Worm (Caenorhabditis elegans) whole organism, L1 larva: ENCODE measurements around the gene cwp-4.
A peak's percentile ranks its signal among the peaks of the same experiment; 100 is the strongest.

Source experiments
- C34B4.2 ChIP-seq: sonication (generic microtip); optimal IDR thresholded peaks from 2 replicates; lab custom pipeline; 2017; ENCODE audit warnings: mild to moderate bottlenecking, missing genetic modification characterization, missing compliant biosample characterization
- alr-1 ChIP-seq: fragments of 200-800 bp; sonication (Bioruptor generic); optimal IDR thresholded peaks from 2 replicates; lab custom pipeline; 2018; ENCODE audit warnings: borderline replicate concordance, mild to moderate bottlenecking, missing genetic modification characterization, missing compliant biosample characterization
- aly-2 ChIP-seq: fragments of 150-350 bp; optimal IDR thresholded peaks from 2 replicates; lab custom pipeline; 2014; ENCODE audit warnings: missing biosample characterization, missing genetic modification characterization
- ama-1 ChIP-seq: fragments of 150-350 bp; optimal IDR thresholded peaks from 2 replicates; lab custom pipeline; 2014
- blmp-1 ChIP-seq: fragments of 150-350 bp; optimal IDR thresholded peaks from 2 replicates; lab custom pipeline; 2014; ENCODE audit warnings: missing biosample characterization, missing genetic modification characterization
- ces-1 ChIP-seq: fragments of 150-350 bp; optimal IDR thresholded peaks from 2 replicates; lab custom pipeline; 2014; ENCODE audit warnings: missing biosample characterization, missing genetic modification reagents, missing genetic modification characterization
- dsc-1 ChIP-seq: sonication (generic microtip); optimal IDR thresholded peaks from 2 replicates; lab custom pipeline; 2016; ENCODE audit warnings: mild to moderate bottlenecking, missing genetic modification characterization, missing compliant biosample characterization
- efl-1 ChIP-seq, 4 experiments: fragments of 150-350 bp; optimal IDR thresholded peaks in 3 of 4; peaks in 1 of 4; 1 replicate in 1 of 4; 2 replicates in 3 of 4; lab custom pipeline; 2014; ENCODE audit warnings: missing biosample characterization in 2 of 4, missing genetic modification characterization in 2 of 4, missing genetic modification reagents in 2 of 4
- efl-3 ChIP-seq: fragments of 200-800 bp; sonication (Bioruptor generic); optimal IDR thresholded peaks from 2 replicates; lab custom pipeline; 2018; ENCODE audit warnings: mild to moderate bottlenecking, missing genetic modification characterization, missing compliant biosample characterization
- egl-13 ChIP-seq: sonication (generic microtip); optimal IDR thresholded peaks from 2 replicates; lab custom pipeline; 2016; ENCODE audit warnings: missing genotype, missing genetic modification reagents, missing genetic modification characterization, missing compliant biosample characterization
- elt-2 ChIP-seq: sonication (generic microtip); optimal IDR thresholded peaks from 2 replicates; lab custom pipeline; 2016; ENCODE audit warnings: missing genetic modification characterization, mild to moderate bottlenecking, inconsistent platforms, missing compliant biosample characterization, missing genetic modification reagents
- elt-3 ChIP-seq, 6 experiments: fragments of 150-350 bp in 1 of 6; sonication (generic microtip); optimal IDR thresholded peaks; 2 replicates each; lab custom pipeline; 2017 to 2018; ENCODE audit warnings: missing biosample characterization in 6 of 6, missing genetic modification characterization in 6 of 6, inconsistent platforms in 1 of 6
- ets-5 ChIP-seq: fragments of 200-800 bp; sonication (Bioruptor generic); IDR thresholded peaks from 2 replicates; pipeline ENCODE4 v1.3.6; 2022; ENCODE audit warnings: missing genetic modification characterization, missing compliant biosample characterization
- fkh-10 ChIP-seq: sonication (generic microtip); optimal IDR thresholded peaks from 2 replicates; lab custom pipeline; 2017; ENCODE audit warnings: missing biosample characterization, missing genetic modification reagents, missing genetic modification characterization
- fkh-4 ChIP-seq: sonication (generic microtip); optimal IDR thresholded peaks from 2 replicates; lab custom pipeline; 2016; ENCODE audit warnings: missing compliant biosample characterization, missing genetic modification characterization, borderline replicate concordance
- fkh-8 ChIP-seq: sonication (generic microtip); optimal IDR thresholded peaks from 2 replicates; lab custom pipeline; 2016; ENCODE audit warnings: mild to moderate bottlenecking, missing genetic modification characterization, missing compliant biosample characterization
- isw-1 ChIP-seq: fragments of 200-800 bp; sonication (Bioruptor generic); IDR thresholded peaks from 2 replicates; pipeline ENCODE4 v1.3.6; 2022; ENCODE audit warnings: missing genetic modification characterization, missing compliant biosample characterization
- lin-13 ChIP-seq: fragments of 150-350 bp; optimal IDR thresholded peaks from 2 replicates; lab custom pipeline; 2014; ENCODE audit warnings: missing biosample characterization, missing genetic modification reagents, missing genetic modification characterization
- lin-14 ChIP-seq: fragments of 200-800 bp; sonication (Bioruptor generic); optimal IDR thresholded peaks from 2 replicates; lab custom pipeline; 2018; ENCODE audit warnings: mild to moderate bottlenecking, missing genetic modification characterization, moderate library complexity, missing compliant biosample characterization
- lin-39 ChIP-seq: fragments of 150-350 bp; optimal IDR thresholded peaks from 2 replicates; lab custom pipeline; 2014; ENCODE audit warnings: missing biosample characterization, missing genetic modification reagents, missing genetic modification characterization
- lir-3 ChIP-seq: sonication (generic microtip); optimal IDR thresholded peaks from 2 replicates; lab custom pipeline; 2016; ENCODE audit warnings: mild to moderate bottlenecking, missing genetic modification characterization, moderate library complexity, missing compliant biosample characterization; ENCODE audit not compliant: poor library complexity
- lsy-2 ChIP-seq, 2 experiments: fragments of 150-350 bp; optimal IDR thresholded peaks; 2 replicates each; lab custom pipeline; 2014; ENCODE audit warnings: missing biosample characterization in 2 of 2, missing genetic modification characterization in 2 of 2
- nhr-11 ChIP-seq: fragments of 150-350 bp; optimal IDR thresholded peaks from 2 replicates; lab custom pipeline; 2014; ENCODE audit warnings: missing biosample characterization, missing genetic modification characterization
- nhr-237 ChIP-seq: fragments of 150-350 bp; optimal IDR thresholded peaks from 2 replicates; lab custom pipeline; 2014; ENCODE audit warnings: missing biosample characterization, missing genetic modification characterization
- nhr-28 ChIP-seq: fragments of 150-350 bp; optimal IDR thresholded peaks from 2 replicates; lab custom pipeline; 2014; ENCODE audit warnings: missing biosample characterization, missing genetic modification characterization
- nhr-47 ChIP-seq: sonication (generic microtip); optimal IDR thresholded peaks from 2 replicates; lab custom pipeline; 2016; ENCODE audit warnings: mild to moderate bottlenecking, missing genetic modification characterization, moderate library complexity, missing compliant biosample characterization
- nhr-71 ChIP-seq: sonication (generic microtip); optimal IDR thresholded peaks from 2 replicates; lab custom pipeline; 2016; ENCODE audit warnings: mild to moderate bottlenecking, missing genetic modification characterization, moderate library complexity, missing compliant biosample characterization
- nhr-76 ChIP-seq: sonication (generic microtip); optimal IDR thresholded peaks from 2 replicates; lab custom pipeline; 2017; ENCODE audit warnings: missing biosample characterization, missing genetic modification characterization
- nhr-85 ChIP-seq: sonication (generic microtip); peaks from one replicate; lab custom pipeline; 2016; ENCODE audit warnings: missing genetic modification characterization, inconsistent platforms, missing compliant biosample characterization
- pax-3 ChIP-seq: fragments of 200-800 bp; sonication (Bioruptor generic); optimal IDR thresholded peaks from 2 replicates; lab custom pipeline; 2018; ENCODE audit warnings: mild to moderate bottlenecking, missing genetic modification characterization, moderate library complexity, missing compliant biosample characterization
- rnt-1 ChIP-seq: sonication (generic microtip); optimal IDR thresholded peaks from 2 replicates; lab custom pipeline; 2016; ENCODE audit warnings: mild to moderate bottlenecking, missing genetic modification characterization, moderate library complexity, missing compliant biosample characterization
- skn-1 ChIP-seq: fragments of 150-350 bp; optimal IDR thresholded peaks from 2 replicates; lab custom pipeline; 2014; ENCODE audit warnings: missing biosample characterization, missing genetic modification characterization
- snpc-4 ChIP-seq: fragments of 150-350 bp; optimal IDR thresholded peaks from 2 replicates; lab custom pipeline; 2014; ENCODE audit warnings: missing biosample characterization, missing genetic modification characterization
- unc-130 ChIP-seq: fragments of 150-350 bp; optimal IDR thresholded peaks from 2 replicates; lab custom pipeline; 2017; ENCODE audit warnings: missing biosample characterization, missing genetic modification characterization, inconsistent platforms
- unc-86 ChIP-seq: sonication (generic microtip); optimal IDR thresholded peaks from 2 replicates; lab custom pipeline; 2016; ENCODE audit warnings: missing genetic modification characterization, missing compliant biosample characterization
- vab-15 ChIP-seq: sonication (generic microtip); optimal IDR thresholded peaks from 2 replicates; lab custom pipeline; 2017; ENCODE audit warnings: missing genotype, mild to moderate bottlenecking, missing genetic modification characterization, missing compliant biosample characterization
- zip-4 ChIP-seq: fragments of 200-800 bp; sonication (Bioruptor generic); optimal IDR thresholded peaks from 2 replicates; lab custom pipeline; 2018; ENCODE audit warnings: mild to moderate bottlenecking, missing genetic modification characterization, moderate library complexity, missing compliant biosample characterization
- ztf-11 ChIP-seq, 2 experiments: sonication (generic microtip); optimal IDR thresholded peaks; 2 replicates each; lab custom pipeline; 2016 to 2017; ENCODE audit warnings: missing genetic modification characterization in 2 of 2, missing biosample characterization in 1 of 2, missing compliant biosample characterization in 1 of 2

Gene cwp-4

ce11 chrV:5089497-5090134 is 36.2 kb downstream of the cwp-4 start, which contains the start of gene glb-32:
TSS of gene glb-32 (minus strand) at chrV:5089547.
- TF ChIP-seq nhr-237 (no peak), vab-15 (tag; lab: Kevin White, UChicago) (no peak), egl-13 (tag; lab: Kevin White, UChicago) (peak; percentile 80), unc-86 (tag; lab: Kevin White, UChicago) (peak; percentile 75), nhr-71 (tag; lab: Kevin White, UChicago) (peak; percentile 48), lin-14 (peak; percentile 71), zip-4 (GFP tag; lab: Kevin White, UChicago) (no peak), alr-1 (tag; lab: Kevin White, UChicago) (no peak), lin-13 (GFP tag; lab: Kevin White, UChicago) (no peak), efl-3 (GFP tag; lab: Kevin White, UChicago) (no peak), unc-130 (no peak), dsc-1 (tag; lab: Kevin White, UChicago) (no peak), skn-1 (tag; lab: Kevin White, UChicago) (no peak), elt-3 (tag; optimal IDR thresholded peaks at IDR 0.05; lab: Kevin White, UChicago) (no peak), nhr-47 (tag; lab: Kevin White, UChicago) (peak; percentile 24), ets-5 (no peak), fkh-10 (GFP tag; lab: Kevin White, UChicago) (no peak)

ce11 chrV:5090386-5090785 is 37.0 kb downstream of the cwp-4 start:
- TF ChIP-seq isw-1 (GFP tag; lab: Robert Waterston, UW) = no peak
- no peak for TF ChIP-seq lir-3 (tag; lab: Kevin White, UChicago)
- no peak for TF ChIP-seq pax-3
- TF ChIP-seq lin-39 (tag; lab: Kevin White, UChicago) = no peak
- TF ChIP-seq unc-130 = no peak
- TF ChIP-seq nhr-28 = no peak
- no peak for TF ChIP-seq ama-1 (lab: Kevin White, UChicago)
- no peak for TF ChIP-seq C34B4.2 (tag; lab: Kevin White, UChicago)
- TF ChIP-seq unc-86 (tag; lab: Kevin White, UChicago) = no peak
- TF ChIP-seq elt-2 (tag; lab: Kevin White, UChicago) = no peak
- no peak for TF ChIP-seq efl-1 (optimal IDR thresholded peaks at IDR 0.05; lab: Kevin White, UChicago)
- no peak for TF ChIP-seq efl-1 (GFP tag; optimal IDR thresholded peaks at IDR 0.05 in 1 of 2; lab: Kevin White, UChicago)
- peak in 1 of 2 experiments; percentile 2 for TF ChIP-seq lsy-2 (tag; optimal IDR thresholded peaks at IDR 0.05; lab: Kevin White, UChicago)
- TF ChIP-seq lin-14 = peak; percentile 59
- TF ChIP-seq skn-1 (tag; lab: Kevin White, UChicago) = no peak
- no peak for TF ChIP-seq nhr-85 (tag; lab: Kevin White, UChicago)
- TF ChIP-seq fkh-8 (tag; lab: Kevin White, UChicago) = peak; percentile 3
- no peak for TF ChIP-seq blmp-1
- TF ChIP-seq fkh-4 (tag; lab: Kevin White, UChicago) = no peak
- TF ChIP-seq nhr-11 = no peak
- TF ChIP-seq nhr-76 (tag; lab: Kevin White, UChicago) = no peak
- no peak for TF ChIP-seq ces-1 (GFP tag; lab: Kevin White, UChicago)
- TF ChIP-seq ztf-11 (tag; optimal IDR thresholded peaks at IDR 0.05; lab: Kevin White, UChicago) = no peak
- TF ChIP-seq fkh-10 (GFP tag; lab: Kevin White, UChicago) = peak; percentile 52
- TF ChIP-seq rnt-1 (tag; lab: Kevin White, UChicago) = no peak
- no peak for TF ChIP-seq snpc-4 (tag; lab: Kevin White, UChicago)
- TF ChIP-seq nhr-47 (tag; lab: Kevin White, UChicago) = peak; percentile 18

ce11 chrV:5097035-5097434 is 43.6 kb downstream of the cwp-4 start, which contains the start of gene C04F5.2:
TSS of gene C04F5.2 (minus strand) at chrV:5097135.
- TF ChIP-seq aly-2 (tag; lab: Kevin White, UChicago) (no peak), elt-2 (tag; lab: Kevin White, UChicago) (no peak)
